Fruit fly (Drosophila melanogaster) whole organism, embryonic: ENCODE measurements around the gene Eig71Ec.

ENCODE experiments used
- CG10431 ChIP-seq: fragments of 200-800 bp; sonication (Bioruptor generic); optimal IDR thresholded peaks from 3 replicates; lab custom pipeline; 2018; ENCODE audit warnings: missing biosample characterization, mild to moderate bottlenecking, missing genetic modification characterization
- CG16779 ChIP-seq: fragments of 200-800 bp; sonication (Bioruptor generic); IDR thresholded peaks from 2 replicates; pipeline ENCODE4 v1.3.6; 2022; ENCODE audit warnings: missing biosample characterization, missing genetic modification characterization
- CG16815 ChIP-seq: fragments of 200-800 bp; sonication (Bioruptor generic); optimal IDR thresholded peaks from 3 replicates; lab custom pipeline; 2017; ENCODE audit warnings: missing biosample characterization, mild to moderate bottlenecking, missing genetic modification characterization
- CG7928 ChIP-seq: fragments of 200-800 bp; sonication (Bioruptor generic); optimal IDR thresholded peaks from 2 replicates; lab custom pipeline; 2017; ENCODE audit warnings: missing biosample characterization, mild to moderate bottlenecking, missing genetic modification characterization
- CG8478 ChIP-seq: fragments of >200 bp; optimal IDR thresholded peaks from 2 replicates; lab custom pipeline; 2018
- Dbx ChIP-seq: fragments of 200-800 bp; sonication (Bioruptor generic); IDR thresholded peaks from 3 replicates; pipeline ENCODE4 v1.3.6; 2022; ENCODE audit warnings: missing biosample characterization, missing genetic modification characterization
- Ets97D ChIP-seq: fragments of 200-800 bp; sonication (Bioruptor generic); optimal IDR thresholded peaks from 3 replicates; lab custom pipeline; 2016; ENCODE audit warnings: missing biosample characterization, missing genetic modification characterization
- Spps ChIP-seq: fragments of 200-800 bp; sonication (Bioruptor generic); optimal IDR thresholded peaks from 2 replicates; lab custom pipeline; 2018; ENCODE audit warnings: missing biosample characterization, mild to moderate bottlenecking, missing genetic modification characterization
- Vsx1 ChIP-seq: fragments of 200-800 bp; sonication (Bioruptor generic); optimal IDR thresholded peaks from 2 replicates; lab custom pipeline; 2017; ENCODE audit warnings: missing biosample characterization, mild to moderate bottlenecking, missing genetic modification characterization, missing genetic modification reagents
- chinmo ChIP-seq: fragments of 200-800 bp; sonication (Bioruptor generic); IDR thresholded peaks from 4 replicates; pipeline ENCODE4 v1.3.6; 2022; ENCODE audit warnings: missing biosample characterization, missing genetic modification characterization; ENCODE audit not compliant: partially characterized antibody
- ind ChIP-seq: fragments of 200-800 bp; sonication (Bioruptor generic); optimal IDR thresholded peaks from 3 replicates; lab custom pipeline; 2016; ENCODE audit warnings: missing biosample characterization, missing genetic modification characterization
- ken ChIP-seq: fragments of 200-800 bp; sonication (Bioruptor generic); IDR thresholded peaks from 3 replicates; pipeline ENCODE4 v1.3.6; 2022; ENCODE audit warnings: missing biosample characterization, missing genetic modification characterization
- slou ChIP-seq: fragments of 200-800 bp; sonication (Bioruptor generic); optimal IDR thresholded peaks from 3 replicates; lab custom pipeline; 2016; ENCODE audit warnings: missing biosample characterization, missing genetic modification characterization
- wor ChIP-seq: fragments of 200-800 bp; sonication (Bioruptor generic); IDR thresholded peaks from 2 replicates; pipeline ENCODE4 v1.3.6; 2022; ENCODE audit warnings: missing biosample characterization, missing genetic modification characterization

dm6 chr3L:15610109-15610508 lies 41.9 kb downstream of the Eig71Ec start, which contains the start of gene CG7650:
- TF ChIP-seq slou (GFP tag; lab: Kevin White, UChicago) = no peak
- TF ChIP-seq CG7928 (GFP tag; lab: Kevin White, UChicago) = no peak
- no peak for TF ChIP-seq Dbx (GFP tag; lab: Robert Waterston, UW)
- no peak for TF ChIP-seq CG16815 (GFP tag; lab: Kevin White, UChicago)
- TF ChIP-seq CG16779 (GFP tag; lab: Robert Waterston, UW) = no peak
- TF ChIP-seq CG8478 (lab: Kevin White, UChicago) = no peak
- no peak for TF ChIP-seq wor
- TF ChIP-seq Ets97D (GFP tag; lab: Kevin White, UChicago) = peak; percentile 12
- no peak for TF ChIP-seq ken (GFP tag; lab: Robert Waterston, UW)
- TF ChIP-seq CG10431 (GFP tag; lab: Kevin White, UChicago) = no peak
- TF ChIP-seq chinmo (GFP tag; lab: Robert Waterston, UW) = peak; percentile 87; the same call in 2 of the 4 replicates
- TF ChIP-seq ind = no peak
- no peak for TF ChIP-seq Spps (tag; lab: Kevin White, UChicago)
- TF ChIP-seq Vsx1 (GFP tag; lab: Kevin White, UChicago) = no peak
